Fruit fly (Drosophila melanogaster): ENCODE data around the gene CG33339.

DNA sequence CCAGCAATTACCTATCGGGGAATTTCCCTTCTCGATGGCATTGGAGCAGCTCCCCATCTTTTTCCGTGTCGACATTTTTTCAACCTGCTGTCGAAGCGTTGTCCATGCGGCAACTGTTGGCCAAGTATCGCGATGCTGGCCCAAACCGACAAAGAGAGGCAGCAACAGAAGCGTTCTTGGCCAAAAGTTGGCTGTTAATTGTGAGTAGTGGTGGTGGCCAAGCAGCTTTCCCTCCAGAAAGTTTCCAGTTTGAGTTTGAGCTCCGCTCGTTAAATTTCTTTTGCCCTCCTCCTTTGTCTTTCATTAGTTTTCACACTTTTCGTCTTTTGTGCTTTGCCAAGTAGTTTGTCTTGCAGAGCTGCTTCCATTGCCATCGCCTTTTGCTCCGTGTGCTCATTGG is 11.0 kb downstream of the CG33339 start, which contains the start of gene CG17782:
- TF ChIP-seq CG8478 (optimal IDR thresholded peaks at IDR 0.05) (no peak), CTCF (optimal IDR thresholded peaks at IDR 0.05) (no peak)
